Worm (Caenorhabditis elegans): ENCODE results near the gene nhr-101.

nhr-101 gene

DNA sequence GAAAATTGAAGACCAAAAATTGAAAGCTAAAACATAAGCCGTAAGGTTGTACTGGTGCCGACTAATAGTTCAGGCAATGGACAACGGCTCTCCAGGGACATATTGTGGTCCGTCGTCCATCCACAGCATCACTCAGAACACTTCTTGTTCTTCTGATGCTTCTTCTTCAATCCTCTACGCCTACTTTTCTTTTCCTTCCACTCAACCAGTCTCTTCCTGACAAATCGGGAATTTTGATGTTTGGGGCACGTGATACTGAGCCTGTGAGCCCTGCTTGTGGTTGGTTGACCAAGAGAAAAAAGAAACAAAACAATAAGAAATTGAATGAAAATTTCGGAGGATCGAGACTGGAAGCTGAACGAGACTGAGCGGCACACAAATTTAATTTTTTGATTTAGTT lies 51.0 kb downstream of the nhr-101 start:
- no peak for TF ChIP-seq snpc-1.3 (tag; optimal IDR thresholded peaks at IDR 0.05; ENCODE audit: insufficient read depth)
- no peak for TF ChIP-seq sptf-2 (GFP tag; optimal IDR thresholded peaks at IDR 0.05)
- no peak for TF ChIP-seq somi-1 (GFP tag; optimal IDR thresholded peaks at IDR 0.05)

All from whole organism, young adult.